Worm (Caenorhabditis elegans) whole organism, young adult: ENCODE data around the gene T05A12.3.

Experiments
- F33H1.4 ChIP-seq: fragments of 200-800 bp; sonication (Bioruptor generic); IDR thresholded peaks from 2 replicates; pipeline ENCODE4 v1.3.6; 2022; ENCODE audit warnings: missing genetic modification reagents, missing genetic modification characterization, missing compliant biosample characterization
- ama-1 ChIP-seq, 3 experiments: fragments of 150-350 bp in 1 of 3; sonication (generic microtip) in 2 of 3; optimal IDR thresholded peaks; 2 replicates each; lab custom pipeline; 2014 to 2018; ENCODE audit warnings: missing biosample characterization in 2 of 3, missing genetic modification characterization in 2 of 3, missing genetic modification reagents in 2 of 3
- aptf-3 ChIP-seq: fragments of 200-800 bp; sonication (Bioruptor generic); IDR thresholded peaks from 2 replicates; pipeline ENCODE4 v1.3.6; 2022; ENCODE audit warnings: missing genetic modification characterization, missing compliant biosample characterization
- bed-2 ChIP-seq: fragments of 200-800 bp; sonication (Bioruptor generic); IDR thresholded peaks from 2 replicates; pipeline ENCODE4 v1.3.6; 2022; ENCODE audit warnings: missing genetic modification reagents, missing genetic modification characterization, missing compliant biosample characterization
- cebp-2 ChIP-seq: fragments of 200-800 bp; sonication (Bioruptor generic); IDR thresholded peaks from 2 replicates; pipeline ENCODE4 v1.3.6; 2022; ENCODE audit warnings: missing genetic modification characterization, missing compliant biosample characterization
- him-1 ChIP-seq: sonication (generic microtip); optimal IDR thresholded peaks from 2 replicates; lab custom pipeline; 2016; ENCODE audit warnings: missing genotype, missing genetic modification reagents, missing genetic modification characterization, missing compliant biosample characterization
- mel-28 ChIP-seq: sonication (generic microtip); optimal IDR thresholded peaks from 2 replicates; lab custom pipeline; 2016; ENCODE audit warnings: borderline replicate concordance, mild to moderate bottlenecking, missing genetic modification characterization, missing compliant biosample characterization
- nhr-80 ChIP-seq: sonication (generic microtip); optimal IDR thresholded peaks from 2 replicates; lab custom pipeline; 2016; ENCODE audit warnings: missing genetic modification characterization, missing compliant biosample characterization
- pha-4 ChIP-seq: fragments of 150-350 bp; sonication (generic microtip); optimal IDR thresholded peaks from 2 replicates; lab custom pipeline; 2014; ENCODE audit warnings: missing biosample characterization, missing genetic modification reagents, missing genetic modification characterization
- tlf-1 ChIP-seq: fragments of 200-800 bp; sonication (Bioruptor generic); optimal IDR thresholded peaks from 2 replicates; lab custom pipeline; 2018; ENCODE audit warnings: mild to moderate bottlenecking, missing genetic modification characterization, missing compliant biosample characterization
- unc-130 ChIP-seq: sonication (generic microtip); optimal IDR thresholded peaks from 2 replicates; lab custom pipeline; 2016; ENCODE audit warnings: missing genetic modification reagents, missing genetic modification characterization, missing compliant biosample characterization
- unc-62 ChIP-seq: fragments of 150-350 bp; optimal IDR thresholded peaks from 2 replicates; lab custom pipeline; 2014; ENCODE audit warnings: missing biosample characterization, missing genetic modification reagents, missing genetic modification characterization
- zfh-2 ChIP-seq: fragments of 200-800 bp; sonication (Bioruptor generic); conservative IDR thresholded peaks from 2 replicates; pipeline ENCODE4 v1.3.6; 2022; ENCODE audit warnings: missing genetic modification reagents, missing genetic modification characterization, missing compliant biosample characterization

ce11 chrIV:6916831-6917230 lies 29.4 kb upstream of the T05A12.3 start:
- no peak for TF ChIP-seq zfh-2 (GFP tag; lab: Robert Waterston, UW)
- TF ChIP-seq him-1, result peak; percentile 64
- TF ChIP-seq tlf-1, result no peak
- no peak for TF ChIP-seq aptf-3 (GFP tag; lab: Robert Waterston, UW)
- TF ChIP-seq unc-62 (GFP tag; lab: Kevin White, UChicago), result no peak
- TF ChIP-seq nhr-80 (tag; lab: Kevin White, UChicago), result no peak
- TF ChIP-seq bed-2 (GFP tag; lab: Robert Waterston, UW), result no peak
- no peak for TF ChIP-seq ama-1 (optimal IDR thresholded peaks at IDR 0.05; lab: Kevin White, UChicago)
- peak in 1 of 2 experiments; percentile 32 for TF ChIP-seq ama-1 (GFP tag; optimal IDR thresholded peaks at IDR 0.05; lab: Kevin White, UChicago)
- TF ChIP-seq unc-130 (GFP tag; lab: Kevin White, UChicago), result no peak
- TF ChIP-seq F33H1.4 (GFP tag; lab: Robert Waterston, UW), result 0 out of 2 replicates have a peak, but pooled peaks have one; percentile 20
- no peak for TF ChIP-seq pha-4 (tag; lab: Kevin White, UChicago)
- no peak for TF ChIP-seq mel-28 (tag; lab: Kevin White, UChicago)
- no peak for TF ChIP-seq cebp-2 (GFP tag; lab: Robert Waterston, UW)
